Worm (Caenorhabditis elegans): ENCODE measurements around the gene anmt-1.

The anmt-1 gene

ce11 chrIII:8689655-8690054 lies 5.0 kb downstream of the anmt-1 start, which contains the start of gene B0303.4 (continued):
- TF ChIP-seq lsy-2 (tag; optimal IDR thresholded peaks at IDR 0.05) (peak; percentile 76), ets-5 (GFP tag; IDR thresholded peaks at IDR 0.05) (no peak), nhr-11 (tag; optimal IDR thresholded peaks at IDR 0.05) (no peak), lin-14 (GFP tag; optimal IDR thresholded peaks at IDR 0.05) (peak; percentile 89), fkh-8 (tag; optimal IDR thresholded peaks at IDR 0.05) (peak; percentile 51), ces-1 (GFP tag; optimal IDR thresholded peaks at IDR 0.05) (no peak), rnt-1 (tag; optimal IDR thresholded peaks at IDR 0.05) (peak; percentile 54), C34B4.2 (tag; optimal IDR thresholded peaks at IDR 0.05) (no peak), pqm-1 (tag; optimal IDR thresholded peaks at IDR 0.05) (no peak), snu-23 (GFP tag; optimal IDR thresholded peaks at IDR 0.05) (peak; percentile 74), Y116A8C.19 (tag; optimal IDR thresholded peaks at IDR 0.05; ENCODE audit: borderline replicate concordance) (no peak), efl-1 (optimal IDR thresholded peaks at IDR 0.05) (peak; percentile 59 to 64), efl-1 (GFP tag; optimal IDR thresholded peaks at IDR 0.05 in 1 of 2) (peak; percentile 55 to 63), dsc-1 (tag; optimal IDR thresholded peaks at IDR 0.05) (peak; percentile 33), ztf-4 (tag; optimal IDR thresholded peaks at IDR 0.05) (no peak), unc-86 (tag; optimal IDR thresholded peaks at IDR 0.05) (no peak), pag-3 (tag; optimal IDR thresholded peaks at IDR 0.05; ENCODE audit: borderline replicate concordance, insufficient read depth) (peak; percentile 43), elt-2 (tag; optimal IDR thresholded peaks at IDR 0.05) (no peak), ama-1 (optimal IDR thresholded peaks at IDR 0.05) (no peak), vab-15 (tag; optimal IDR thresholded peaks at IDR 0.05) (no peak), grh-1 (GFP tag; IDR thresholded peaks at IDR 0.05) (no peak), unc-30 (tag; optimal IDR thresholded peaks at IDR 0.05) (no peak), blmp-1 (tag; optimal IDR thresholded peaks at IDR 0.05) (peak; percentile 83), sptf-1 (tag; optimal IDR thresholded peaks at IDR 0.05) (no peak), sox-4 (tag; optimal IDR thresholded peaks at IDR 0.05) (no peak), tbx-2 (tag; optimal IDR thresholded peaks at IDR 0.05) (peak; percentile 46), alr-1 (tag; optimal IDR thresholded peaks at IDR 0.05; ENCODE audit: borderline replicate concordance) (no peak), swsn-7 (tag; optimal IDR thresholded peaks at IDR 0.05) (peak; percentile 55), hlh-17 (GFP tag; optimal IDR thresholded peaks at IDR 0.05; ENCODE audit: borderline replicate concordance) (no peak), lin-35 (GFP tag; optimal IDR thresholded peaks at IDR 0.05) (peak; percentile 68 to 76), unc-98 (GFP tag; IDR thresholded peaks at IDR 0.05) (no peak), ceh-8 (GFP tag; optimal IDR thresholded peaks at IDR 0.05) (no peak), unc-62 (GFP tag; optimal IDR thresholded peaks at IDR 0.05) (no peak), unc-130 (tag; optimal IDR thresholded peaks at IDR 0.05) (peak; percentile 48), aly-2 (tag; optimal IDR thresholded peaks at IDR 0.05) (no peak), aha-1 (tag; optimal IDR thresholded peaks at IDR 0.05) (no peak), snpc-4 (tag; optimal IDR thresholded peaks at IDR 0.05) (no peak), nhr-77 (tag; optimal IDR thresholded peaks at IDR 0.05) (no peak), C04F5.9 (tag; optimal IDR thresholded peaks at IDR 0.05) (no peak), hlh-4 (tag; optimal IDR thresholded peaks at IDR 0.05) (no peak), fkh-4 (tag; optimal IDR thresholded peaks at IDR 0.05; ENCODE audit: borderline replicate concordance) (no peak), lin-13 (GFP tag; optimal IDR thresholded peaks at IDR 0.05) (peak; percentile 29), ceh-88 (GFP tag; IDR thresholded peaks at IDR 0.05) (no peak), jun-1 (tag; optimal IDR thresholded peaks at IDR 0.05) (no peak), zip-4 (GFP tag; optimal IDR thresholded peaks at IDR 0.05) (no peak), skn-1 (tag; optimal IDR thresholded peaks at IDR 0.05) (peak; percentile 53), F16B12.6 (tag; optimal IDR thresholded peaks at IDR 0.05) (peak; percentile 83), lin-39 (tag; optimal IDR thresholded peaks at IDR 0.05) (no peak), nhr-12 (tag; optimal IDR thresholded peaks at IDR 0.05) (no peak), efl-3 (GFP tag; optimal IDR thresholded peaks at IDR 0.05) (no peak), ceh-90 (tag; optimal IDR thresholded peaks at IDR 0.05) (no peak), lin-15B (tag; optimal IDR thresholded peaks at IDR 0.05) (peak; percentile 38), nhr-47 (tag; optimal IDR thresholded peaks at IDR 0.05) (peak; percentile 46)
